Fruit fly (Drosophila melanogaster): ENCODE measurements around the gene Ptp61F.
A peak's percentile ranks its signal among the peaks of the same experiment; 100 is the strongest.

Gene Ptp61F

DNA sequence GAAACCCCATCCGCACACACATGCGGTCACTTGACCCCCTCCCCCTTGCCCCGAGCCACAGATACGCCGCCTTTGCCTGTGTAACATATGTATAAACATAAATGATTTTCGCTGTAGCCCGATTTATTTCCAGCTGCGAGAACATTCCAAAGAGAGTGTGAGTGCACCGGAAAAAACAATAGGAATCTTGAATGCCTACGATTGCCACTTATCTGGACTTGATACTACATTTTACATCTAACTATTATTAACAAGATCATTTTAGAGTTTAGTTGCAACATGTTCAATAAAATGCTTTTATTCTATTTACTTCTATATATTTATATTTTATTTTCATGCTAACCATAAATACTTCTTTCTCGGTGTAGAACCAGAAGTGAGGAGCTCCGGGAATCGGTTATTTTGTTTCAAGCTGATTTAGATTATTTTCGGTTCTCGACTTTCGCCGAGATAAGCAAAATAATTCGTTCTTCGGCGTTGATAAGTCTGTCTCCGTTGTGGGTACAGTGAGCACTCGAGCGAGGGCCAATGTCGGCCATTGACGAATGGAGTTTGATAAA lies 174.9 kb downstream of the Ptp61F start (continued):
- TF ChIP-seq CG13624 (GFP tag; optimal IDR thresholded peaks at IDR 0.05) (peak; percentile 26), CG1233 (GFP tag; optimal IDR thresholded peaks at IDR 0.05) (peak; percentile 72), CG15696 (tag; optimal IDR thresholded peaks at IDR 0.05) (peak; percentile 86), CG14965 (GFP tag; optimal IDR thresholded peaks at IDR 0.05; ENCODE audit: borderline replicate concordance) (no peak), ranshi (GFP tag; IDR thresholded peaks at IDR 0.05) (peak; percentile 78; the same call in 1 of the 2 replicates), CG12299 (tag; optimal IDR thresholded peaks at IDR 0.05) (peak; percentile 67), fru (optimal IDR thresholded peaks at IDR 0.05) (no peak), lmd (GFP tag; IDR thresholded peaks at IDR 0.05) (peak; percentile 83), kni (GFP tag; optimal IDR thresholded peaks at IDR 0.05) (peak; percentile 42), sim (GFP tag; IDR thresholded peaks at IDR 0.05) (peak; percentile 69; the same call in 1 of the 2 replicates), CG18011 (GFP tag; optimal IDR thresholded peaks at IDR 0.05) (peak; percentile 28), trh (GFP tag; optimal IDR thresholded peaks at IDR 0.05) (peak; percentile 27), jumu (GFP tag; optimal IDR thresholded peaks at IDR 0.05) (no peak), CG6689 (GFP tag; IDR thresholded peaks at IDR 0.05) (peak; percentile 81), ttk (GFP tag; IDR thresholded peaks at IDR 0.05) (peak; percentile 48), CG2199 (GFP tag; IDR thresholded peaks at IDR 0.05) (0 out of 3 replicates have a peak, but pooled peaks have one; percentile 54), bcd (GFP tag; optimal IDR thresholded peaks at IDR 0.05) (peak; percentile 79), CG10366 (GFP tag; IDR thresholded peaks at IDR 0.05) (peak; percentile 79), mam (GFP tag; optimal IDR thresholded peaks at IDR 0.05) (peak; percentile 24), CG1024 (GFP tag; IDR thresholded peaks at IDR 0.05) (0 out of 2 replicates have a peak, but pooled peaks have one; percentile 16), sr (GFP tag; IDR thresholded peaks at IDR 0.05) (no peak), tup (GFP tag; optimal IDR thresholded peaks at IDR 0.05) (peak; percentile 26), sqz (GFP tag; optimal IDR thresholded peaks at IDR 0.05) (no peak), Dll (GFP tag; IDR thresholded peaks at IDR 0.05; ENCODE audit: partially characterized antibody) (no peak), CG17186 (GFP tag; optimal IDR thresholded peaks at IDR 0.05) (no peak), CG17568 (GFP tag; optimal IDR thresholded peaks at IDR 0.05) (no peak), croc (GFP tag; conservative IDR thresholded peaks at IDR 0.05) (peak; percentile 83), Pdp1 (GFP tag; optimal IDR thresholded peaks at IDR 0.05) (peak; percentile 3 to 42), CG11504 (tag; optimal IDR thresholded peaks at IDR 0.05) (peak; percentile 88), Xbp1 (GFP tag; optimal IDR thresholded peaks at IDR 0.05) (peak; percentile 76), CG31388 (GFP tag; optimal IDR thresholded peaks at IDR 0.05) (peak; percentile 48), ewg (GFP tag; optimal IDR thresholded peaks at IDR 0.05) (peak; percentile 65), Kr (GFP tag; optimal IDR thresholded peaks at IDR 0.05) (no peak), nerfin-2 (GFP tag; IDR thresholded peaks at IDR 0.05; ENCODE audit: partially characterized antibody) (no peak), CG17612 (GFP tag; IDR thresholded peaks at IDR 0.05) (no peak; the same call in 1 of the 2 replicates), tio (GFP tag; optimal IDR thresholded peaks at IDR 0.05) (no peak), CG32532 (GFP tag; IDR thresholded peaks at IDR 0.05) (peak; percentile 79), CG9609 (GFP tag; optimal IDR thresholded peaks at IDR 0.05) (peak; percentile 8), vnd (GFP tag; IDR thresholded peaks at IDR 0.05; ENCODE audit: partially characterized antibody) (no peak), chif (GFP tag; optimal IDR thresholded peaks at IDR 0.05) (peak; percentile 3 to 55), CHES-1-like (GFP tag; optimal IDR thresholded peaks at IDR 0.05) (peak; percentile 28), cwo (GFP tag; optimal IDR thresholded peaks at IDR 0.05) (peak; percentile 61), Hmr (GFP tag; optimal IDR thresholded peaks at IDR 0.05) (peak; percentile 79), Dip2 (GFP tag; IDR thresholded peaks at IDR 0.05) (no peak), CG2712 (tag; optimal IDR thresholded peaks at IDR 0.05) (peak; percentile 95), NC2α (GFP tag; optimal IDR thresholded peaks at IDR 0.05) (no peak), CG7928 (GFP tag; optimal IDR thresholded peaks at IDR 0.05) (peak; percentile 50), Side (GFP tag; optimal IDR thresholded peaks at IDR 0.05) (no peak), nau (GFP tag; optimal IDR thresholded peaks at IDR 0.05) (no peak), tgo (GFP tag; IDR thresholded peaks at IDR 0.05) (peak; percentile 79)

All from whole organism, embryonic.